Fruit fly (Drosophila melanogaster) Kc167 (cell line): Measurements from ENCODE around the gene Actn3.

Source experiments
- Myc ChIP-seq: fragments of >200 bp; optimal IDR thresholded peaks from 2 replicates; lab custom pipeline; 2017; ENCODE audit warnings: missing external identifiers
- Sin3A ChIP-seq: fragments of >200 bp; optimal IDR thresholded peaks from 2 replicates; lab custom pipeline; 2018; ENCODE audit warnings: missing external identifiers
- psq ChIP-seq: fragments of >200 bp; optimal IDR thresholded peaks from 2 replicates; lab custom pipeline; 2017; ENCODE audit warnings: missing external identifiers

DNA sequence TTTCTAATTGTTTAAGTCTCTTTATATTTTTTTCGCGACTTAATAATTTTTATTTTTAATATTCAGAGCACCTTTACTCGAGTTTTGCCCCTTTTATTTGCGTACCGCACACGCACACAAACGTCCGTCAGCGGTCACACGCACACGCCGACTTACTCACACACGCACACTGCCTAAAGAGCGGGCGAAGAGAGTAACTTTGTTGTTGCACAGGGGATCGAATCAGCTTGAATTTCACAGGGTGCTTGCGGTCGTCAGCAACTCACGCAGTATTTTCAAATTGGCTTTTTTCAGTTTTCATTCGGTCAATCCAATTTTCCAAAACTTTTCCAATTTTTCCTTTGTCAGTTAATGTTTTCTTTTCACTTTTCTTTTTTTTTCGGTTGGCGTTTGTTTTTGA is 44.2 kb downstream of the Actn3 start:
- no peak for TF ChIP-seq Myc (lab: Kevin White, UChicago)
- no peak for TF ChIP-seq psq
- no peak for TF ChIP-seq Sin3A (lab: Kevin White, UChicago)
